Worm (Caenorhabditis elegans): Measurements from ENCODE around the gene F37H8.6.

ce11 chrII:11161675-11162074 is 15.6 kb downstream of the F37H8.6 start:
- TF ChIP-seq F13H6.1 (tag; optimal IDR thresholded peaks at IDR 0.05) (no peak), snpc-4 (tag; optimal IDR thresholded peaks at IDR 0.05) (no peak), ama-1 (optimal IDR thresholded peaks at IDR 0.05) (no peak), ceh-82 (tag; optimal IDR thresholded peaks at IDR 0.05) (no peak)

Measured in whole organism, L2 larva.